Fruit fly (Drosophila melanogaster): ENCODE measurements around the gene CG13692.
A peak's percentile ranks its signal among the peaks of the same experiment; 100 is the strongest.

The CG13692 gene

DNA sequence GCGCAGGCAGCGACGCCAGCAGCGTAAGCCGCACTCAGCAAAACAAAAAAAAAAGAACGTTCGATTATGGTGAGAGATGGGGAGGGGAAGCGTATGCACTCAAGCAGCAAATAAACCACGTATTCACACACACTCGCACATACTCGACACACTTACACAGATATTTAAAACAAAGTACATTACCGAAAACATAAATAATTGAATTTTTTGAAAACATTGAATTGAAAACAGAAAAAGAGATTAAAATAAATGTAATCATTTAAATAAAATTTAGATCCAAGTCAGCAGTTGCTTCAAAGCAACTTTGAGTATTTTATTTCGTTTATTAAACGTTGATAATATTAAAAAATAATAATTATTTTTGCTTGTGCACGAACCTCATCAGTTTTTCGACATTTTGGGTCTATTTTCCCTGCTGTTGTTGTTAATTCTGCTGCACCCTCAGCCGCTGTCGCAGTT, 49.5 kb downstream of the CG13692 start (continued):
- TF ChIP-seq dimm (GFP tag; IDR thresholded peaks at IDR 0.05) (no peak), HLHmδ (GFP tag; optimal IDR thresholded peaks at IDR 0.05) (no peak), Sry-δ (GFP tag; optimal IDR thresholded peaks at IDR 0.05) (no peak), dpn (GFP tag; optimal IDR thresholded peaks at IDR 0.05) (peak in 1 of 2 experiments; percentile 20), CG7839 (tag; optimal IDR thresholded peaks at IDR 0.05) (peak; percentile 76), B-H1 (GFP tag; IDR thresholded peaks at IDR 0.05) (no peak), CG17612 (GFP tag; IDR thresholded peaks at IDR 0.05) (no peak), tll (GFP tag; optimal IDR thresholded peaks at IDR 0.05) (no peak), psq (GFP tag; optimal IDR thresholded peaks at IDR 0.05) (no peak), Hr3 (GFP tag; optimal IDR thresholded peaks at IDR 0.05) (peak; percentile 41), ERR (GFP tag; optimal IDR thresholded peaks at IDR 0.05) (no peak), CG15073 (GFP tag; optimal IDR thresholded peaks at IDR 0.05) (no peak), Antp (GFP tag; optimal IDR thresholded peaks at IDR 0.05) (no peak), Atf6 (GFP tag; IDR thresholded peaks at IDR 0.05) (no peak), Rfx (GFP tag; IDR thresholded peaks at IDR 0.05) (no peak), ap (GFP tag; IDR thresholded peaks at IDR 0.05) (no peak), Tbp (GFP tag; optimal IDR thresholded peaks at IDR 0.05) (no peak), Pdp1 (GFP tag; optimal IDR thresholded peaks at IDR 0.05) (no peak), repo (GFP tag; optimal IDR thresholded peaks at IDR 0.05) (no peak), vfl (GFP tag; optimal IDR thresholded peaks at IDR 0.05) (no peak), chinmo (GFP tag; IDR thresholded peaks at IDR 0.05; ENCODE audit: partially characterized antibody) (peak; percentile 64; the same call in 2 of the 4 replicates), Sox100B (GFP tag; optimal IDR thresholded peaks at IDR 0.05) (peak; percentile 64), Kr (GFP tag; optimal IDR thresholded peaks at IDR 0.05) (no peak), CG12236 (GFP tag; optimal IDR thresholded peaks at IDR 0.05) (no peak), z (GFP tag; IDR thresholded peaks at IDR 0.05) (0 out of 3 replicates have a peak, but pooled peaks have one; percentile 32), dm (GFP tag; optimal IDR thresholded peaks at IDR 0.05) (no peak), cato (GFP tag; optimal IDR thresholded peaks at IDR 0.05; ENCODE audit: borderline replicate concordance) (peak; percentile 17), CG4328 (GFP tag; optimal IDR thresholded peaks at IDR 0.05) (no peak), sens (GFP tag) (no peak), Meics (GFP tag; optimal IDR thresholded peaks at IDR 0.05) (peak; percentile 64), Lim3 (GFP tag; IDR thresholded peaks at IDR 0.05) (no peak), ash1 (GFP tag; optimal IDR thresholded peaks at IDR 0.05) (no peak), klu (GFP tag; IDR thresholded peaks at IDR 0.05) (no peak), fu2 (GFP tag; optimal IDR thresholded peaks at IDR 0.05) (no peak), gcm (GFP tag; optimal IDR thresholded peaks at IDR 0.05) (peak; percentile 71), Myb (GFP tag; optimal IDR thresholded peaks at IDR 0.05) (no peak), grn (GFP tag; optimal IDR thresholded peaks at IDR 0.05) (no peak), H15 (GFP tag; IDR thresholded peaks at IDR 0.05) (no peak), CG2712 (tag; optimal IDR thresholded peaks at IDR 0.05) (peak; percentile 80), Hr39 (optimal IDR thresholded peaks at IDR 0.05) (no peak), CG6654 (GFP tag; optimal IDR thresholded peaks at IDR 0.05) (peak; percentile 27), Elba2 (GFP tag; optimal IDR thresholded peaks at IDR 0.05) (no peak), Hand (GFP tag; optimal IDR thresholded peaks at IDR 0.05) (peak; percentile 33), cas (GFP tag; IDR thresholded peaks at IDR 0.05) (no peak), Ravus (GFP tag; IDR thresholded peaks at IDR 0.05) (no peak), gem (tag; optimal IDR thresholded peaks at IDR 0.05) (peak; percentile 92), mld (GFP tag; IDR thresholded peaks at IDR 0.05; ENCODE audit: partially characterized antibody) (no peak), CG15269 (tag; optimal IDR thresholded peaks at IDR 0.05) (peak; percentile 80), slbo (GFP tag; IDR thresholded peaks at IDR 0.05) (no peak), CG10959 (GFP tag; IDR thresholded peaks at IDR 0.05) (no peak), CG17385 (GFP tag; optimal IDR thresholded peaks at IDR 0.05) (peak; percentile 70), Dad (GFP tag; optimal IDR thresholded peaks at IDR 0.05) (no peak), CG9437 (GFP tag; optimal IDR thresholded peaks at IDR 0.05) (no peak)

Data from whole organism, embryonic.